Worm (Caenorhabditis elegans) whole organism, L3 larva: ENCODE measurements around the gene ZK470.6.

Experiments
- R02D3.7 ChIP-seq: fragments of 150-350 bp; optimal IDR thresholded peaks from 2 replicates; lab custom pipeline; 2014; ENCODE audit warnings: missing biosample characterization, missing genetic modification characterization
- ZK546.5 ChIP-seq: sonication (generic microtip); optimal IDR thresholded peaks from 2 replicates; lab custom pipeline; 2017; ENCODE audit warnings: missing biosample characterization, missing genetic modification characterization
- aly-2 ChIP-seq: fragments of 150-350 bp; optimal IDR thresholded peaks from 2 replicates; lab custom pipeline; 2014; ENCODE audit warnings: missing biosample characterization, missing genetic modification characterization
- ama-1 ChIP-seq: fragments of 150-350 bp; optimal IDR thresholded peaks from 2 replicates; lab custom pipeline; 2018
- ceh-16 ChIP-seq: sonication (generic microtip); optimal IDR thresholded peaks from 2 replicates; lab custom pipeline; 2017; ENCODE audit warnings: missing biosample characterization, missing genetic modification characterization
- ceh-28 ChIP-seq: fragments of 150-350 bp; optimal IDR thresholded peaks from 2 replicates; lab custom pipeline; 2014; ENCODE audit warnings: missing biosample characterization, missing genetic modification reagents, missing genetic modification characterization
- ceh-82 ChIP-seq: fragments of 150-350 bp; optimal IDR thresholded peaks from 2 replicates; lab custom pipeline; 2014; ENCODE audit warnings: missing biosample characterization, missing genetic modification characterization
- ceh-9 ChIP-seq: sonication (generic microtip); optimal IDR thresholded peaks from 2 replicates; lab custom pipeline; 2018; ENCODE audit warnings: missing biosample characterization, missing genetic modification characterization
- daf-12 ChIP-seq: fragments of 150-350 bp; optimal IDR thresholded peaks from 2 replicates; lab custom pipeline; 2014; ENCODE audit warnings: missing biosample characterization, missing genetic modification reagents, missing genetic modification characterization
- egl-27 ChIP-seq: sonication (generic microtip); optimal IDR thresholded peaks from 4 replicates; lab custom pipeline; 2017; ENCODE audit warnings: missing biosample characterization, missing genetic modification reagents, missing genetic modification characterization
- egl-5 ChIP-seq: fragments of 150-350 bp; optimal IDR thresholded peaks from 2 replicates; lab custom pipeline; 2017; ENCODE audit warnings: missing biosample characterization, missing genetic modification reagents, missing genetic modification characterization, inconsistent platforms
- elt-1 ChIP-seq: fragments of 150-350 bp; optimal IDR thresholded peaks from 2 replicates; lab custom pipeline; 2014; ENCODE audit warnings: missing biosample characterization, missing genetic modification characterization
- elt-2 ChIP-seq: sonication (generic microtip); optimal IDR thresholded peaks from 2 replicates; lab custom pipeline; 2016; ENCODE audit warnings: missing genetic modification reagents, mild to moderate bottlenecking, missing genetic modification characterization, missing compliant biosample characterization
- elt-3 ChIP-seq, 3 experiments: fragments of 150-350 bp in 1 of 3; sonication (generic microtip) in 2 of 3; optimal IDR thresholded peaks; 2 replicates in 2 of 3; 4 replicates in 1 of 3; lab custom pipeline; 2014 to 2017; ENCODE audit warnings: missing biosample characterization in 3 of 3, missing genetic modification characterization in 3 of 3
- eor-1 ChIP-seq, 2 experiments: fragments of 150-350 bp; optimal IDR thresholded peaks; 2 replicates each; lab custom pipeline; 2014 to 2018; ENCODE audit warnings: missing biosample characterization in 2 of 2, missing genetic modification characterization in 2 of 2
- fkh-10 ChIP-seq: sonication (generic microtip); optimal IDR thresholded peaks from 2 replicates; lab custom pipeline; 2017; ENCODE audit warnings: missing biosample characterization, missing genetic modification reagents, missing genetic modification characterization
- fkh-2 ChIP-seq: fragments of 150-350 bp; optimal IDR thresholded peaks from 2 replicates; lab custom pipeline; 2014; ENCODE audit warnings: missing biosample characterization, missing genetic modification reagents, missing genetic modification characterization
- fos-1 ChIP-seq: fragments of 150-350 bp; optimal IDR thresholded peaks from 2 replicates; lab custom pipeline; 2014; ENCODE audit warnings: missing biosample characterization, missing genetic modification characterization
- hmg-11 ChIP-seq: sonication (generic microtip); optimal IDR thresholded peaks from 2 replicates; lab custom pipeline; 2016; ENCODE audit warnings: missing genetic modification characterization, missing compliant biosample characterization
- jun-1 ChIP-seq: fragments of 150-350 bp; optimal IDR thresholded peaks from 2 replicates; lab custom pipeline; 2014; ENCODE audit warnings: missing biosample characterization, missing genetic modification reagents, missing genetic modification characterization
- lin-15B ChIP-seq: fragments of 150-350 bp; optimal IDR thresholded peaks from 2 replicates; lab custom pipeline; 2014; ENCODE audit warnings: missing biosample characterization, missing genetic modification characterization
- lin-39 ChIP-seq: fragments of 150-350 bp; optimal IDR thresholded peaks from 2 replicates; lab custom pipeline; 2018; ENCODE audit warnings: missing biosample characterization, missing genetic modification reagents, missing genetic modification characterization
- lsy-12 ChIP-seq: sonication (generic microtip); optimal IDR thresholded peaks from 2 replicates; lab custom pipeline; 2016; ENCODE audit warnings: mild to moderate bottlenecking, missing genetic modification characterization, missing compliant biosample characterization
- mdl-1 ChIP-seq: fragments of 150-350 bp; optimal IDR thresholded peaks from 2 replicates; lab custom pipeline; 2014; ENCODE audit warnings: missing biosample characterization, missing genetic modification characterization
- mml-1 ChIP-seq: fragments of 150-350 bp; sonication (generic microtip); optimal IDR thresholded peaks from 3 replicates; lab custom pipeline; 2014; ENCODE audit warnings: missing biosample characterization, missing genetic modification characterization
- nfya-1 ChIP-seq: sonication (generic microtip); optimal IDR thresholded peaks from 2 replicates; lab custom pipeline; 2017; ENCODE audit warnings: missing genetic modification characterization, mild to moderate bottlenecking, missing compliant biosample characterization, antibody characterized with exemption, moderate library complexity; ENCODE audit not compliant: insufficient read depth
- nhr-11 ChIP-seq: fragments of 150-350 bp; optimal IDR thresholded peaks from 2 replicates; lab custom pipeline; 2014; ENCODE audit warnings: missing biosample characterization, missing genetic modification characterization
- nhr-12 ChIP-seq: fragments of 150-350 bp; optimal IDR thresholded peaks from 2 replicates; lab custom pipeline; 2014; ENCODE audit warnings: missing biosample characterization, missing genetic modification characterization
- nhr-23 ChIP-seq: fragments of 150-350 bp; optimal IDR thresholded peaks from 2 replicates; lab custom pipeline; 2014; ENCODE audit warnings: missing biosample characterization, missing genetic modification reagents, missing genetic modification characterization
- nhr-237 ChIP-seq: fragments of 150-350 bp; optimal IDR thresholded peaks from 2 replicates; lab custom pipeline; 2014; ENCODE audit warnings: missing biosample characterization, missing genetic modification characterization
- nhr-25 ChIP-seq: sonication (generic microtip); optimal IDR thresholded peaks from 2 replicates; lab custom pipeline; 2017; ENCODE audit warnings: missing biosample characterization, missing genetic modification characterization
- nhr-28 ChIP-seq: fragments of 150-350 bp; optimal IDR thresholded peaks from 2 replicates; lab custom pipeline; 2014; ENCODE audit warnings: missing biosample characterization, missing genetic modification characterization
- nhr-43 ChIP-seq: sonication (generic microtip); optimal IDR thresholded peaks from 2 replicates; lab custom pipeline; 2016; ENCODE audit warnings: mild to moderate bottlenecking, missing genetic modification characterization, missing compliant biosample characterization; ENCODE audit not compliant: poor library complexity, severe bottlenecking
- nhr-67 ChIP-seq: fragments of 150-350 bp; optimal IDR thresholded peaks from 2 replicates; lab custom pipeline; 2014; ENCODE audit warnings: missing biosample characterization, missing genetic modification characterization
- nhr-76 ChIP-seq: fragments of 150-350 bp; sonication (generic microtip); optimal IDR thresholded peaks from 5 replicates; lab custom pipeline; 2014; ENCODE audit warnings: missing biosample characterization, missing genetic modification characterization
- nhr-77 ChIP-seq: fragments of 150-350 bp; optimal IDR thresholded peaks from 2 replicates; lab custom pipeline; 2014; ENCODE audit warnings: missing biosample characterization, missing genetic modification characterization
- pha-4 ChIP-seq: fragments of 150-350 bp; optimal IDR thresholded peaks from 2 replicates; lab custom pipeline; 2014; ENCODE audit warnings: missing biosample characterization, missing genetic modification reagents, missing genetic modification characterization
- pqm-1 ChIP-seq: fragments of 150-350 bp; optimal IDR thresholded peaks from 2 replicates; lab custom pipeline; 2017; ENCODE audit warnings: missing biosample characterization, missing genetic modification characterization, inconsistent platforms
- sea-2 ChIP-seq: fragments of 150-350 bp; sonication (generic microtip); optimal IDR thresholded peaks from 4 replicates; lab custom pipeline; 2014; ENCODE audit warnings: missing biosample characterization, missing genetic modification reagents, missing genetic modification characterization
- skn-1 ChIP-seq: fragments of 150-350 bp; optimal IDR thresholded peaks from 2 replicates; lab custom pipeline; 2014; ENCODE audit warnings: missing biosample characterization, missing genetic modification characterization
- snpc-4 ChIP-seq: fragments of 150-350 bp; optimal IDR thresholded peaks from 2 replicates; lab custom pipeline; 2014; ENCODE audit warnings: missing biosample characterization, missing genetic modification characterization
- tbx-2 ChIP-seq: sonication (generic microtip); optimal IDR thresholded peaks from 2 replicates; lab custom pipeline; 2016; ENCODE audit warnings: mild to moderate bottlenecking, missing genetic modification characterization, missing compliant biosample characterization
- unc-39 ChIP-seq: sonication (generic microtip); optimal IDR thresholded peaks from 4 replicates; lab custom pipeline; 2017; ENCODE audit warnings: missing biosample characterization, missing genetic modification characterization
- unc-62 ChIP-seq: fragments of 150-350 bp; sonication (generic microtip); optimal IDR thresholded peaks from 4 replicates; lab custom pipeline; 2014; ENCODE audit warnings: missing biosample characterization, missing genetic modification reagents, missing genetic modification characterization
- zag-1 ChIP-seq: fragments of 150-350 bp; optimal IDR thresholded peaks from 2 replicates; lab custom pipeline; 2014; ENCODE audit warnings: missing biosample characterization, missing genetic modification characterization
- ztf-11 ChIP-seq: fragments of 150-350 bp; optimal IDR thresholded peaks from 2 replicates; lab custom pipeline; 2014; ENCODE audit warnings: missing biosample characterization, missing genetic modification characterization
- ztf-4 ChIP-seq: fragments of 150-350 bp; optimal IDR thresholded peaks from 2 replicates; lab custom pipeline; 2014; ENCODE audit warnings: missing biosample characterization, missing genetic modification characterization

Gene ZK470.6

ce11 chrX:4214643-4215042 lies 37.3 kb upstream of the ZK470.6 start:
- TF ChIP-seq ZK546.5 (no peak), pqm-1 (no peak), elt-1 (tag; lab: Kevin White, UChicago) (no peak), elt-2 (tag; lab: Kevin White, UChicago) (no peak), mdl-1 (tag; lab: Kevin White, UChicago) (no peak), lin-39 (tag; lab: Kevin White, UChicago) (no peak), nhr-25 (no peak), nfya-1 (tag; lab: Kevin White, UChicago) (peak; percentile 63), fkh-2 (tag; lab: Kevin White, UChicago) (no peak), hmg-11 (tag; lab: Kevin White, UChicago) (peak; percentile 37), ceh-28 (no peak), mml-1 (tag; lab: Kevin White, UChicago) (no peak), pha-4 (peak; percentile 15), ceh-16 (no peak), snpc-4 (tag; lab: Kevin White, UChicago) (peak; percentile 7), ceh-82 (no peak), nhr-43 (tag; lab: Kevin White, UChicago) (peak; percentile 38), nhr-23 (peak; percentile 52)

ce11 chrX:4209131-4209530 lies 31.8 kb upstream of the ZK470.6 start:
- TF ChIP-seq ceh-16 (peak; percentile 68), ztf-11 (peak; percentile 70), daf-12 (tag; lab: Kevin White, UChicago) (peak; percentile 93), mdl-1 (tag; lab: Kevin White, UChicago) (peak; percentile 73), unc-39 (tag; lab: Kevin White, UChicago) (no peak), skn-1 (tag; lab: Kevin White, UChicago) (peak; percentile 93), ZK546.5 (peak; percentile 62), nhr-237 (tag; lab: Kevin White, UChicago) (peak; percentile 93), pqm-1 (peak; percentile 82), ceh-28 (peak; percentile 100), nhr-12 (tag; lab: Kevin White, UChicago) (peak; percentile 34), lin-15B (tag; lab: Kevin White, UChicago) (peak; percentile 44), ztf-4 (tag; lab: Kevin White, UChicago) (peak; percentile 94), ceh-82 (peak; percentile 99), mml-1 (tag; lab: Kevin White, UChicago) (no peak), hmg-11 (tag; lab: Kevin White, UChicago) (peak; percentile 91), sea-2 (no peak), nhr-76 (peak; percentile 93), aly-2 (tag; lab: Kevin White, UChicago) (peak; percentile 97), nfya-1 (tag; lab: Kevin White, UChicago) (peak; percentile 98), egl-27 (tag; lab: Kevin White, UChicago) (peak; percentile 97), lsy-12 (peak; percentile 97), elt-3 (tag; optimal IDR thresholded peaks at IDR 0.05; lab: Kevin White, UChicago) (peak; percentile 59 to 98 (median 94)), egl-5 (tag; lab: Kevin White, UChicago) (peak; percentile 99), fkh-2 (tag; lab: Kevin White, UChicago) (peak; percentile 88), nhr-77 (tag; lab: Kevin White, UChicago) (peak; percentile 100), nhr-23 (peak; percentile 99), elt-1 (tag; lab: Kevin White, UChicago) (peak; percentile 88), elt-2 (tag; lab: Kevin White, UChicago) (peak; percentile 86), eor-1 (tag; optimal IDR thresholded peaks at IDR 0.05; lab: Kevin White, UChicago) (peak in 1 of 2 experiments; percentile 76), fkh-10 (GFP tag; lab: Kevin White, UChicago) (peak; percentile 97), jun-1 (tag; lab: Kevin White, UChicago) (peak; percentile 100), lin-39 (tag; lab: Kevin White, UChicago) (peak; percentile 99), unc-62 (peak; percentile 97), fos-1 (tag; lab: Kevin White, UChicago) (peak; percentile 94), nhr-67 (peak; percentile 58), nhr-43 (tag; lab: Kevin White, UChicago) (peak; percentile 99), nhr-11 (tag; lab: Kevin White, UChicago) (peak; percentile 97), pha-4 (peak; percentile 98), nhr-25 (peak; percentile 98), R02D3.7 (tag; lab: Kevin White, UChicago) (peak; percentile 95), snpc-4 (tag; lab: Kevin White, UChicago) (peak; percentile 96), ama-1 (lab: Kevin White, UChicago) (peak; percentile 68), zag-1 (tag; lab: Kevin White, UChicago) (peak; percentile 95), ceh-9 (tag; lab: Kevin White, UChicago) (peak; percentile 95), nhr-28 (tag; lab: Kevin White, UChicago) (peak; percentile 87), tbx-2 (tag; lab: Kevin White, UChicago) (peak; percentile 99)
